Worm (Caenorhabditis elegans) whole organism, midembryonic: ENCODE results near the gene C18B2.4.

Experiments used
- T22C8.4 ChIP-seq: fragments of 200-800 bp; sonication (Bioruptor generic); IDR thresholded peaks from 2 replicates; pipeline ENCODE4 v1.3.6; 2022; ENCODE audit warnings: missing genetic modification characterization, missing compliant biosample characterization
- cog-1 ChIP-seq: sonication (generic microtip); optimal IDR thresholded peaks from 2 replicates; lab custom pipeline; 2016; ENCODE audit warnings: missing genetic modification characterization, missing compliant biosample characterization
- flt-1 ChIP-seq: fragments of 200-800 bp; sonication (Bioruptor generic); IDR thresholded peaks from 2 replicates; pipeline ENCODE4 v1.3.6; 2022; ENCODE audit warnings: missing genetic modification characterization, missing compliant biosample characterization
- klf-2 ChIP-seq: fragments of 200-800 bp; sonication (Bioruptor generic); conservative IDR thresholded peaks from 2 replicates; pipeline ENCODE4 v1.3.6; 2022; ENCODE audit warnings: missing genetic modification reagents, missing genetic modification characterization, missing compliant biosample characterization
- med-1 ChIP-seq: sonication (generic microtip); optimal IDR thresholded peaks from 2 replicates; lab custom pipeline; 2017; ENCODE audit warnings: missing genetic modification characterization, mild to moderate bottlenecking, missing compliant biosample characterization, antibody characterized with exemption, missing genetic modification reagents; ENCODE audit not compliant: insufficient read depth
- ref-1 ChIP-seq: fragments of 200-800 bp; sonication (Bioruptor generic); conservative IDR thresholded peaks from 2 replicates; pipeline ENCODE4 v1.3.6; 2022; ENCODE audit warnings: missing genetic modification reagents, missing genetic modification characterization, missing compliant biosample characterization
- tab-1 ChIP-seq: fragments of 200-800 bp; sonication (Bioruptor generic); IDR thresholded peaks from 2 replicates; pipeline ENCODE4 v1.3.6; 2022; ENCODE audit warnings: missing genetic modification characterization, missing compliant biosample characterization
- ztf-23 ChIP-seq: fragments of 200-800 bp; sonication (Bioruptor generic); IDR thresholded peaks from 2 replicates; pipeline ENCODE4 v1.3.6; 2022; ENCODE audit warnings: missing genetic modification reagents, missing genetic modification characterization, missing compliant biosample characterization
- ztf-29 ChIP-seq: fragments of 200-800 bp; sonication (Bioruptor generic); IDR thresholded peaks from 2 replicates; pipeline ENCODE4 v1.3.6; 2022; ENCODE audit warnings: missing genetic modification reagents, missing genetic modification characterization, missing compliant biosample characterization

C18B2.4 gene

ce11 chrX:3601531-3601930 is 4.0 kb downstream of the C18B2.4 start, which contains the start of gene C18B2.3:
Gene C18B2.3, plus strand, starts transcription at chrX:3601831.
- TF ChIP-seq ztf-23 (no peak), flt-1 (GFP tag; lab: Robert Waterston, UW) (no peak), ztf-29 (no peak), tab-1 (GFP tag; lab: Robert Waterston, UW) (no peak), ref-1 (GFP tag; lab: Robert Waterston, UW) (no peak), klf-2 (GFP tag; lab: Robert Waterston, UW) (no peak), cog-1 (tag; lab: Kevin White, UChicago) (no peak), T22C8.4 (no peak), med-1 (GFP tag; lab: Kevin White, UChicago) (no peak)

- TF ChIP-seq klf-2 (GFP tag; lab: Robert Waterston, UW) (no peak), ztf-29 (no peak), cog-1 (tag; lab: Kevin White, UChicago) (no peak), T22C8.4 (no peak), ref-1 (GFP tag; lab: Robert Waterston, UW) (no peak), tab-1 (GFP tag; lab: Robert Waterston, UW) (no peak), ztf-23 (no peak)
Measured at ce11 chrX:3600390-3600789, 5.2 kb downstream of the C18B2.4 start, which contains the start of gene cgr-1. Gene cgr-1, minus strand, starts transcription at chrX:3600457.

- no peak for TF ChIP-seq ref-1 (GFP tag; lab: Robert Waterston, UW)
- TF ChIP-seq cog-1 (tag; lab: Kevin White, UChicago) = no peak
- no peak for TF ChIP-seq klf-2 (GFP tag; lab: Robert Waterston, UW)
- no peak for TF ChIP-seq ztf-23
- TF ChIP-seq tab-1 (GFP tag; lab: Robert Waterston, UW) = no peak
- no peak for TF ChIP-seq med-1 (GFP tag; lab: Kevin White, UChicago)
- no peak for TF ChIP-seq T22C8.4
- no peak for TF ChIP-seq ztf-29
- no peak for TF ChIP-seq flt-1 (GFP tag; lab: Robert Waterston, UW)
Measured at ce11 chrX:3599860-3600259, 5.7 kb downstream of the C18B2.4 start.

- TF ChIP-seq ref-1 (GFP tag; lab: Robert Waterston, UW) = no peak
- TF ChIP-seq flt-1 (GFP tag; lab: Robert Waterston, UW) = no peak
- no peak for TF ChIP-seq cog-1 (tag; lab: Kevin White, UChicago)
- no peak for TF ChIP-seq med-1 (GFP tag; lab: Kevin White, UChicago)
- no peak for TF ChIP-seq ztf-23
- TF ChIP-seq klf-2 (GFP tag; lab: Robert Waterston, UW) = no peak
- no peak for TF ChIP-seq ztf-29
- TF ChIP-seq tab-1 (GFP tag; lab: Robert Waterston, UW) = no peak
- TF ChIP-seq T22C8.4 = no peak
Measured at ce11 chrX:3596967-3597366, 8.6 kb downstream of the C18B2.4 start.

ce11 chrX:3596303-3596772 is 9.2 kb downstream of the C18B2.4 start, which contains the start of gene T27A10.6:
Gene T27A10.6, minus strand, starts transcription at chrX:3596353.
- TF ChIP-seq T22C8.4 (no peak), ztf-29 (no peak), flt-1 (GFP tag; lab: Robert Waterston, UW) (no peak), ztf-23 (no peak), cog-1 (tag; lab: Kevin White, UChicago) (no peak), ref-1 (GFP tag; lab: Robert Waterston, UW) (no peak), klf-2 (GFP tag; lab: Robert Waterston, UW) (no peak), tab-1 (GFP tag; lab: Robert Waterston, UW) (no peak), med-1 (GFP tag; lab: Kevin White, UChicago) (no peak)

- no peak for TF ChIP-seq flt-1 (GFP tag; lab: Robert Waterston, UW)
- no peak for TF ChIP-seq ztf-23
- no peak for TF ChIP-seq cog-1 (tag; lab: Kevin White, UChicago)
- no peak for TF ChIP-seq ztf-29
- no peak for TF ChIP-seq ref-1 (GFP tag; lab: Robert Waterston, UW)
- TF ChIP-seq med-1 (GFP tag; lab: Kevin White, UChicago) = no peak
- TF ChIP-seq tab-1 (GFP tag; lab: Robert Waterston, UW) = no peak
- no peak for TF ChIP-seq klf-2 (GFP tag; lab: Robert Waterston, UW)
- TF ChIP-seq T22C8.4 = no peak
Measured at ce11 chrX:3590510-3590909, 15.0 kb downstream of the C18B2.4 start.

ce11 chrX:3585625-3586024 is 19.9 kb downstream of the C18B2.4 start, which contains the start of gene T27A10.2:
Gene T27A10.2, plus strand, starts transcription at chrX:3585957.
- TF ChIP-seq T22C8.4 (no peak), klf-2 (GFP tag; lab: Robert Waterston, UW) (no peak), ref-1 (GFP tag; lab: Robert Waterston, UW) (no peak), med-1 (GFP tag; lab: Kevin White, UChicago) (no peak), ztf-23 (no peak), ztf-29 (no peak), tab-1 (GFP tag; lab: Robert Waterston, UW) (no peak), flt-1 (GFP tag; lab: Robert Waterston, UW) (no peak), cog-1 (tag; lab: Kevin White, UChicago) (no peak)

ce11 chrX:3584481-3584880 is 21.1 kb downstream of the C18B2.4 start:
- no peak for TF ChIP-seq ztf-29
- TF ChIP-seq med-1 (GFP tag; lab: Kevin White, UChicago) = no peak
- TF ChIP-seq tab-1 (GFP tag; lab: Robert Waterston, UW) = no peak
- TF ChIP-seq T22C8.4 = no peak
- no peak for TF ChIP-seq ztf-23
- no peak for TF ChIP-seq klf-2 (GFP tag; lab: Robert Waterston, UW)
- TF ChIP-seq cog-1 (tag; lab: Kevin White, UChicago) = no peak
- TF ChIP-seq flt-1 (GFP tag; lab: Robert Waterston, UW) = no peak
- no peak for TF ChIP-seq ref-1 (GFP tag; lab: Robert Waterston, UW)

ce11 chrX:3583436-3583835 is 22.1 kb downstream of the C18B2.4 start:
- no peak for TF ChIP-seq klf-2 (GFP tag; lab: Robert Waterston, UW)
- TF ChIP-seq cog-1 (tag; lab: Kevin White, UChicago) = no peak
- TF ChIP-seq ztf-23 = no peak
- no peak for TF ChIP-seq ref-1 (GFP tag; lab: Robert Waterston, UW)
- no peak for TF ChIP-seq ztf-29
- TF ChIP-seq T22C8.4 = no peak
- TF ChIP-seq tab-1 (GFP tag; lab: Robert Waterston, UW) = no peak
- TF ChIP-seq flt-1 (GFP tag; lab: Robert Waterston, UW) = no peak
- TF ChIP-seq med-1 (GFP tag; lab: Kevin White, UChicago) = no peak
